Worm (Caenorhabditis elegans) whole organism, young adult: ENCODE results near the gene gmap-1.

Source experiments
- B0336.3 ChIP-seq: fragments of 200-800 bp; sonication (Bioruptor generic); IDR thresholded peaks from 2 replicates; pipeline ENCODE4 v1.3.6; 2022; ENCODE audit warnings: missing genetic modification characterization, missing compliant biosample characterization
- D2030.7 ChIP-seq: fragments of 200-800 bp; sonication (Bioruptor generic); IDR thresholded peaks from 2 replicates; pipeline ENCODE4 v1.3.6; 2022; ENCODE audit warnings: missing genetic modification reagents, missing genetic modification characterization, missing compliant biosample characterization
- F33H1.4 ChIP-seq: fragments of 200-800 bp; sonication (Bioruptor generic); IDR thresholded peaks from 2 replicates; pipeline ENCODE4 v1.3.6; 2022; ENCODE audit warnings: missing genetic modification reagents, missing genetic modification characterization, missing compliant biosample characterization
- F55B11.4 ChIP-seq: sonication (generic microtip); optimal IDR thresholded peaks from 2 replicates; lab custom pipeline; 2016; ENCODE audit warnings: missing compliant biosample characterization, missing genetic modification characterization, borderline replicate concordance; ENCODE audit not compliant: insufficient read depth
- K11D2.4 ChIP-seq: fragments of 200-800 bp; sonication (Bioruptor generic); IDR thresholded peaks from 2 replicates; pipeline ENCODE4 v1.3.6; 2022; ENCODE audit warnings: missing genetic modification reagents, missing genetic modification characterization, missing compliant biosample characterization
- K12H6.12 ChIP-seq: fragments of 200-800 bp; sonication (Bioruptor generic); optimal IDR thresholded peaks from 2 replicates; lab custom pipeline; 2018; ENCODE audit warnings: mild to moderate bottlenecking, missing genetic modification characterization, missing compliant biosample characterization
- T26A5.8 ChIP-seq: sonication (generic microtip); optimal IDR thresholded peaks from 2 replicates; lab custom pipeline; 2016; ENCODE audit warnings: missing genetic modification characterization, missing compliant biosample characterization
- Y56A3A.18 ChIP-seq: fragments of 200-800 bp; sonication (Bioruptor generic); IDR thresholded peaks from 2 replicates; pipeline ENCODE4 v1.3.6; 2022; ENCODE audit warnings: missing genetic modification reagents, missing genetic modification characterization, missing compliant biosample characterization
- akir-1 ChIP-seq: fragments of 200-800 bp; sonication (Bioruptor generic); optimal IDR thresholded peaks from 2 replicates; lab custom pipeline; 2018; ENCODE audit warnings: mild to moderate bottlenecking, missing genetic modification characterization, moderate library complexity, missing compliant biosample characterization
- atf-7 ChIP-seq: sonication (generic microtip); optimal IDR thresholded peaks from 2 replicates; lab custom pipeline; 2017; ENCODE audit warnings: mild to moderate bottlenecking, missing genetic modification characterization, missing compliant biosample characterization
- attf-3 ChIP-seq: fragments of 200-800 bp; sonication (Bioruptor generic); conservative IDR thresholded peaks from 2 replicates; pipeline ENCODE4 v1.3.6; 2022; ENCODE audit warnings: missing genetic modification reagents, missing genetic modification characterization, missing compliant biosample characterization
- attf-5 ChIP-seq: fragments of 200-800 bp; sonication (Bioruptor generic); optimal IDR thresholded peaks from 2 replicates; lab custom pipeline; 2018; ENCODE audit warnings: mild to moderate bottlenecking, missing genetic modification characterization, missing compliant biosample characterization
- attf-6 ChIP-seq: fragments of 200-800 bp; sonication (Bioruptor generic); IDR thresholded peaks from 2 replicates; pipeline ENCODE4 v1.3.6; 2022; ENCODE audit warnings: missing genetic modification reagents, missing genetic modification characterization, missing compliant biosample characterization
- bed-1 ChIP-seq: fragments of 200-800 bp; sonication (Bioruptor generic); IDR thresholded peaks from 2 replicates; pipeline ENCODE4 v1.3.6; 2022; ENCODE audit warnings: missing genetic modification reagents, missing genetic modification characterization, missing compliant biosample characterization
- cebp-1 ChIP-seq, 2 experiments: fragments of 200-800 bp in 1 of 2; sonication (Bioruptor generic) in 1 of 2; sonication (generic microtip) in 1 of 2; IDR thresholded peaks in 1 of 2; optimal IDR thresholded peaks in 1 of 2; 2 replicates each; pipeline versions ENCODE4 v1.3.6 to Lab custom; 2017 to 2022; ENCODE audit warnings: missing compliant biosample characterization in 2 of 2, missing genetic modification characterization in 2 of 2, mild to moderate bottlenecking in 1 of 2, missing genetic modification reagents in 1 of 2, moderate library complexity in 1 of 2
- ceh-100 ChIP-seq: fragments of 200-800 bp; sonication (Bioruptor generic); IDR thresholded peaks from 2 replicates; pipeline ENCODE4 v1.3.6; 2022; ENCODE audit warnings: missing genetic modification reagents, missing genetic modification characterization, missing compliant biosample characterization
- chd-7 ChIP-seq: sonication (generic microtip); optimal IDR thresholded peaks from 2 replicates; lab custom pipeline; 2016; ENCODE audit warnings: mild to moderate bottlenecking, missing genetic modification characterization, moderate library complexity, missing compliant biosample characterization
- dpff-1 ChIP-seq: sonication (generic microtip); optimal IDR thresholded peaks from 2 replicates; lab custom pipeline; 2017; ENCODE audit warnings: mild to moderate bottlenecking, missing genetic modification characterization, missing compliant biosample characterization
- egl-18 ChIP-seq: fragments of 200-800 bp; sonication (Bioruptor generic); IDR thresholded peaks from 2 replicates; pipeline ENCODE4 v1.3.6; 2022; ENCODE audit warnings: missing genetic modification reagents, missing genetic modification characterization, missing compliant biosample characterization
- egl-44 ChIP-seq: fragments of 200-800 bp; sonication (Bioruptor generic); IDR thresholded peaks from 2 replicates; pipeline ENCODE4 v1.3.6; 2022; ENCODE audit warnings: missing genetic modification reagents, missing genetic modification characterization, missing compliant biosample characterization
- ets-4 ChIP-seq: fragments of 200-800 bp; sonication (Bioruptor generic); optimal IDR thresholded peaks from 2 replicates; lab custom pipeline; 2018; ENCODE audit warnings: mild to moderate bottlenecking, missing genetic modification characterization, missing compliant biosample characterization
- fkh-3 ChIP-seq: sonication (generic microtip); optimal IDR thresholded peaks from 2 replicates; lab custom pipeline; 2016; ENCODE audit warnings: mild to moderate bottlenecking, missing genetic modification characterization, missing compliant biosample characterization
- him-1 ChIP-seq: sonication (generic microtip); optimal IDR thresholded peaks from 2 replicates; lab custom pipeline; 2016; ENCODE audit warnings: missing genotype, missing genetic modification reagents, missing genetic modification characterization, missing compliant biosample characterization
- hlh-12 ChIP-seq: sonication (generic microtip); optimal IDR thresholded peaks from 2 replicates; lab custom pipeline; 2016; ENCODE audit warnings: missing genetic modification characterization, missing compliant biosample characterization
- hlh-26 ChIP-seq: fragments of 200-800 bp; sonication (Bioruptor generic); conservative IDR thresholded peaks from 2 replicates; pipeline ENCODE4 v1.3.6; 2022; ENCODE audit warnings: missing genetic modification reagents, missing genetic modification characterization, missing compliant biosample characterization
- let-607 ChIP-seq, 2 experiments: fragments of 200-800 bp in 1 of 2; sonication (Bioruptor generic) in 1 of 2; sonication (generic microtip) in 1 of 2; optimal IDR thresholded peaks; 2 replicates each; lab custom pipeline; 2016 to 2018; ENCODE audit warnings: mild to moderate bottlenecking in 2 of 2, missing compliant biosample characterization in 2 of 2, missing genetic modification characterization in 2 of 2, moderate library complexity in 2 of 2, missing genotype in 1 of 2
- lin-40 ChIP-seq: sonication (generic microtip); optimal IDR thresholded peaks from 2 replicates; lab custom pipeline; 2016; ENCODE audit warnings: missing genetic modification characterization, mild to moderate bottlenecking, missing compliant biosample characterization, missing genotype, missing genetic modification reagents
- lin-54 ChIP-seq: fragments of 200-800 bp; sonication (Bioruptor generic); optimal IDR thresholded peaks from 2 replicates; lab custom pipeline; 2018; ENCODE audit warnings: mild to moderate bottlenecking, missing genetic modification characterization, missing compliant biosample characterization
- lsy-27 ChIP-seq: sonication (generic microtip); optimal IDR thresholded peaks from 2 replicates; lab custom pipeline; 2017; ENCODE audit warnings: missing genetic modification characterization, mild to moderate bottlenecking, missing compliant biosample characterization, antibody characterized with exemption, missing genotype, borderline replicate concordance; ENCODE audit not compliant: insufficient read depth
- madf-10 ChIP-seq: sonication (generic microtip); optimal IDR thresholded peaks from 2 replicates; lab custom pipeline; 2016; ENCODE audit warnings: mild to moderate bottlenecking, missing genetic modification characterization, missing compliant biosample characterization
- mel-28 ChIP-seq: sonication (generic microtip); optimal IDR thresholded peaks from 2 replicates; lab custom pipeline; 2016; ENCODE audit warnings: borderline replicate concordance, mild to moderate bottlenecking, missing genetic modification characterization, missing compliant biosample characterization
- mxl-1 ChIP-seq: sonication (generic microtip); optimal IDR thresholded peaks from 2 replicates; lab custom pipeline; 2016; ENCODE audit warnings: missing genetic modification characterization, missing compliant biosample characterization
- nfya-2 ChIP-seq: fragments of 200-800 bp; sonication (Bioruptor generic); IDR thresholded peaks from 2 replicates; pipeline ENCODE4 v1.3.6; 2022; ENCODE audit warnings: missing genetic modification reagents, missing genetic modification characterization, missing compliant biosample characterization
- nhr-80 ChIP-seq: sonication (generic microtip); optimal IDR thresholded peaks from 2 replicates; lab custom pipeline; 2016; ENCODE audit warnings: missing genetic modification characterization, missing compliant biosample characterization
- nhr-90 ChIP-seq: sonication (generic microtip); optimal IDR thresholded peaks from 2 replicates; lab custom pipeline; 2016; ENCODE audit warnings: missing genotype, mild to moderate bottlenecking, missing genetic modification characterization, missing compliant biosample characterization
- pbrm-1 ChIP-seq: fragments of 200-800 bp; sonication (Bioruptor generic); IDR thresholded peaks from 2 replicates; pipeline ENCODE4 v1.3.6; 2022; ENCODE audit warnings: missing genetic modification reagents, missing genetic modification characterization, missing compliant biosample characterization
- pha-4 ChIP-seq: fragments of 150-350 bp; sonication (generic microtip); optimal IDR thresholded peaks from 2 replicates; lab custom pipeline; 2014; ENCODE audit warnings: missing biosample characterization, missing genetic modification reagents, missing genetic modification characterization
- sdz-38 ChIP-seq: sonication (generic microtip); optimal IDR thresholded peaks from 2 replicates; lab custom pipeline; 2016; ENCODE audit warnings: missing genotype, missing genetic modification characterization, missing compliant biosample characterization
- snpc-1.3 ChIP-seq: sonication (generic microtip); optimal IDR thresholded peaks from 2 replicates; lab custom pipeline; 2017; ENCODE audit warnings: missing genetic modification characterization, mild to moderate bottlenecking, missing compliant biosample characterization, antibody characterized with exemption, moderate library complexity, missing genotype, missing genetic modification reagents; ENCODE audit not compliant: insufficient read depth
- snpc-4 ChIP-seq, 5 experiments: fragments of 150-350 bp in 1 of 5; sonication (generic microtip) in 4 of 5; optimal IDR thresholded peaks; 2 replicates each; lab custom pipeline; 2014 to 2018; ENCODE audit warnings: missing genetic modification characterization in 5 of 5, missing biosample characterization in 3 of 5, antibody characterized with exemption in 2 of 5, mild to moderate bottlenecking in 2 of 5, missing compliant biosample characterization in 2 of 5, missing genotype in 2 of 5, moderate library complexity in 2 of 5, missing genetic modification reagents in 1 of 5
- sptf-2 ChIP-seq: fragments of 200-800 bp; sonication (Bioruptor generic); optimal IDR thresholded peaks from 2 replicates; lab custom pipeline; 2018; ENCODE audit warnings: mild to moderate bottlenecking, missing genetic modification characterization, missing compliant biosample characterization
- tbp1 ChIP-seq: fragments of 200-800 bp; sonication (Bioruptor generic); optimal IDR thresholded peaks from 2 replicates; lab custom pipeline; 2018; ENCODE audit warnings: mild to moderate bottlenecking, missing genetic modification characterization, missing compliant biosample characterization
- unc-62 ChIP-seq: fragments of 150-350 bp; optimal IDR thresholded peaks from 2 replicates; lab custom pipeline; 2014; ENCODE audit warnings: missing biosample characterization, missing genetic modification reagents, missing genetic modification characterization
- xnd-1 ChIP-seq: sonication (generic microtip); optimal IDR thresholded peaks from 2 replicates; lab custom pipeline; 2016; ENCODE audit warnings: missing genotype, missing genetic modification reagents, missing genetic modification characterization, missing compliant biosample characterization
- zfh-2 ChIP-seq: fragments of 200-800 bp; sonication (Bioruptor generic); conservative IDR thresholded peaks from 2 replicates; pipeline ENCODE4 v1.3.6; 2022; ENCODE audit warnings: missing genetic modification reagents, missing genetic modification characterization, missing compliant biosample characterization

Gene gmap-1

DNA sequence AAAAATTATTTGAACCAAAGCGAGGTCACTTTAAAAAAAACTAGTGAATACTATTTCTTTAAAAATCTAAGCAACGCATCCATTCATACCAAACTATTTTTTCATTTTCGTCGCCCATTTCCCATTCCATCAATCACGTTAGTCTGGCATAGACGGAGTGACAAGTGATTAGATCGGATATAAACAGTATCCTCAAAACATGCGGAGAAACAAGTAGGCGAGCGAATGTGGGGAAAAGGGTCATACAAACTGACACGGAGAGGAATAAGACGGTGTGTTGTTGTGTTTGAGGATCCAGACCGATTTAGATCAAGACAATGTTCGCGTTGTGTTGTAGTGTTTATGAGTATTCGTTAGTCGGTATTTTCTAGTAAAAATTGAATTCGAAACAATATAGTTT lies 22.3 kb downstream of the gmap-1 start:
- TF ChIP-seq fkh-3 (tag; lab: Kevin White, UChicago): no peak
- 0 out of 2 replicates have a peak, but pooled peaks have one; percentile 23 for TF ChIP-seq egl-18 (GFP tag; lab: Robert Waterston, UW)
- no peak for TF ChIP-seq hlh-26 (GFP tag; lab: Robert Waterston, UW)
- no peak for TF ChIP-seq F33H1.4

DNA sequence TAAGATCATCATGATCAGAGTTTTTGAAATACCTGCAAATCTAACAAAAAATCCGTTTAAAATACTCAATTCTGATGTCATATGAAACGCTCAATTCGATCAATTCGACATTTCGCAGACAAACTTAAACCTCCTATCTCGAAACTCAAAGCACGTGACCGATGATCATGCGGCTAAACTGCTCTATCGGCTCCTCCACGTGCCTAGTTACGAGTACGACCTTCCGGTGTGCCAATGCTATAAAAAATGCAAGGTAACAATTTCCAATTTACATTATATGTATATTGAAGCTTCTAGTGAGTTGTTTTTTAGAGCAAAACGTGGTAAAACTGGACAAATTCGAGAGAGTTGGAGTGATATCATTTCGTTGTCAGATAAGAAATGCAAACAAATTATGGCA lies 23.5 kb downstream of the gmap-1 start:
- TF ChIP-seq attf-5 (GFP tag; lab: Kevin White, UChicago) (no peak), snpc-1.3 (tag; lab: Kevin White, UChicago) (no peak), F33H1.4 (no peak), attf-3 (GFP tag; lab: Robert Waterston, UW) (no peak), let-607 (tag; optimal IDR thresholded peaks at IDR 0.05; lab: Kevin White, UChicago) (peak; percentile 86 to 89), nhr-80 (tag; lab: Kevin White, UChicago) (peak; percentile 57), sdz-38 (no peak), dpff-1 (tag; lab: Kevin White, UChicago) (no peak), K12H6.12 (no peak), D2030.7 (GFP tag; lab: Robert Waterston, UW) (no peak), nhr-90 (tag; lab: Kevin White, UChicago) (peak; percentile 48), him-1 (tag; lab: Kevin White, UChicago) (no peak), fkh-3 (tag; lab: Kevin White, UChicago) (no peak), akir-1 (GFP tag; lab: Kevin White, UChicago) (no peak), T26A5.8 (tag; lab: Kevin White, UChicago) (no peak), lsy-27 (tag; lab: Kevin White, UChicago) (no peak), bed-1 (GFP tag; lab: Robert Waterston, UW) (no peak), mel-28 (tag; lab: Kevin White, UChicago) (no peak), lin-54 (GFP tag; lab: Kevin White, UChicago) (no peak), mxl-1 (tag; lab: Kevin White, UChicago) (no peak), sptf-2 (no peak), lin-40 (tag; lab: Kevin White, UChicago) (no peak), egl-44 (GFP tag; lab: Robert Waterston, UW) (0 out of 2 replicates have a peak, but pooled peaks have one; percentile 12), ets-4 (peak; percentile 12), K11D2.4 (0 out of 2 replicates have a peak, but pooled peaks have one; percentile 25), Y56A3A.18 (GFP tag; lab: Robert Waterston, UW) (0 out of 2 replicates have a peak, but pooled peaks have one; percentile 36), attf-6 (GFP tag; lab: Robert Waterston, UW) (no peak), cebp-1 (GFP tag; IDR thresholded peaks at IDR 0.05; lab: Robert Waterston, UW) (no peak), cebp-1 (tag; optimal IDR thresholded peaks at IDR 0.05; lab: Kevin White, UChicago) (peak; percentile 65), unc-62 (GFP tag; lab: Kevin White, UChicago) (no peak), pha-4 (tag; lab: Kevin White, UChicago) (no peak), F55B11.4 (no peak), chd-7 (no peak), nfya-2 (GFP tag; lab: Robert Waterston, UW) (no peak), tbp1 (GFP tag; lab: Kevin White, UChicago) (peak; percentile 31), ceh-100 (no peak), B0336.3 (no peak), hlh-12 (tag; lab: Kevin White, UChicago) (no peak), pbrm-1 (no peak), xnd-1 (tag; lab: Kevin White, UChicago) (no peak), madf-10 (peak; percentile 5), zfh-2 (no peak), atf-7 (tag; lab: Kevin White, UChicago) (peak; percentile 73), snpc-4 (GFP tag; optimal IDR thresholded peaks at IDR 0.05; lab: Kevin White, UChicago) (no peak), snpc-4 (tag; optimal IDR thresholded peaks at IDR 0.05; lab: Kevin White, UChicago) (no peak)
